Worm (Caenorhabditis elegans) whole organism, L1 larva: ENCODE data around the gene med-1.

Source experiments
- nhr-19 ChIP-seq: fragments of 200-800 bp; sonication (Bioruptor generic); conservative IDR thresholded peaks from 2 replicates; pipeline ENCODE4 v1.3.6; 2022; ENCODE audit warnings: missing genetic modification characterization, missing compliant biosample characterization
- nhr-20 ChIP-seq: sonication (generic microtip); optimal IDR thresholded peaks from 2 replicates; lab custom pipeline; 2016; ENCODE audit warnings: mild to moderate bottlenecking, missing genetic modification characterization, missing compliant biosample characterization
- nhr-47 ChIP-seq: sonication (generic microtip); optimal IDR thresholded peaks from 2 replicates; lab custom pipeline; 2016; ENCODE audit warnings: mild to moderate bottlenecking, missing genetic modification characterization, moderate library complexity, missing compliant biosample characterization
- vab-15 ChIP-seq: sonication (generic microtip); optimal IDR thresholded peaks from 2 replicates; lab custom pipeline; 2017; ENCODE audit warnings: missing genotype, mild to moderate bottlenecking, missing genetic modification characterization, missing compliant biosample characterization
- ztf-4 ChIP-seq: fragments of 150-350 bp; optimal IDR thresholded peaks from 2 replicates; lab custom pipeline; 2014; ENCODE audit warnings: missing biosample characterization, missing genetic modification characterization

DNA sequence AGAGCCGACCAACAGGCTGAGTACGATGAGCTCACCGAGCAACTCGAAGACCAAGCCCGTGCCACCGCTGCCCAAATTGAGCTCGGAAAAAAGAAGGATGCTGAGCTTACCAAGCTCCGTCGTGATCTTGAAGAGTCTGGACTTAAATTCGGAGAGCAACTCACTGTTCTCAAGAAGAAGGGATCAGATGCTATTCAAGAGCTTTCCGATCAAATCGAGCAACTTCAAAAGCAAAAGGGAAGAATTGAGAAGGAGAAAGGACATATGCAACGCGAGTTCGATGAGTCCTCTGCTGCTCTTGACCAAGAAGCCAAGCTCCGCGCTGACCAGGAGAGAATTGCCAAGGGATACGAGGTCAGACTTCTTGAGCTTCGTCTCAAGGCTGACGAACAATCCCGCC is 41.8 kb downstream of the med-1 start:
- TF ChIP-seq ztf-4 (tag; lab: Kevin White, UChicago) (no peak), nhr-20 (tag; lab: Kevin White, UChicago) (no peak), vab-15 (no peak), nhr-47 (tag; lab: Kevin White, UChicago) (no peak), nhr-19 (no peak)
